Fruit fly (Drosophila melanogaster) whole organism, wandering third instar larva: ENCODE results near the gene CG15170.

Experiments
- Myc ChIP-seq: fragments of >200 bp; optimal IDR thresholded peaks from 2 replicates; lab custom pipeline; 2017
- OdsH ChIP-seq: fragments of 200-800 bp; sonication (Bioruptor generic); optimal IDR thresholded peaks from 2 replicates; lab custom pipeline; 2016; ENCODE audit warnings: missing biosample characterization, mild to moderate bottlenecking, missing genetic modification characterization
- dmrt93B ChIP-seq: fragments of 200-800 bp; sonication (Bioruptor generic); optimal IDR thresholded peaks from 2 replicates; lab custom pipeline; 2018; ENCODE audit warnings: missing biosample characterization, mild to moderate bottlenecking, missing genetic modification characterization
- dsf ChIP-seq: sonication (Bioruptor generic); optimal IDR thresholded peaks from 2 replicates; lab custom pipeline; 2016; ENCODE audit warnings: missing biosample characterization, missing genetic modification characterization, borderline replicate concordance
- h ChIP-seq: fragments of 200-800 bp; sonication (Bioruptor generic); optimal IDR thresholded peaks from 3 replicates; lab custom pipeline; 2016; ENCODE audit warnings: missing biosample characterization, mild to moderate bottlenecking, missing genetic modification characterization
- psq ChIP-seq: fragments of 200-800 bp; sonication (Bioruptor generic); optimal IDR thresholded peaks from 3 replicates; lab custom pipeline; 2017; ENCODE audit warnings: missing biosample characterization, mild to moderate bottlenecking, missing genetic modification characterization, moderate library complexity
- sage ChIP-seq: fragments of 200-800 bp; sonication (Bioruptor generic); optimal IDR thresholded peaks from 2 replicates; lab custom pipeline; 2016; ENCODE audit warnings: missing biosample characterization, mild to moderate bottlenecking, missing genetic modification characterization
- sv ChIP-seq: fragments of 200-800 bp; sonication (Bioruptor generic); optimal IDR thresholded peaks from 3 replicates; lab custom pipeline; 2016; ENCODE audit warnings: missing biosample characterization, missing genetic modification characterization

DNA sequence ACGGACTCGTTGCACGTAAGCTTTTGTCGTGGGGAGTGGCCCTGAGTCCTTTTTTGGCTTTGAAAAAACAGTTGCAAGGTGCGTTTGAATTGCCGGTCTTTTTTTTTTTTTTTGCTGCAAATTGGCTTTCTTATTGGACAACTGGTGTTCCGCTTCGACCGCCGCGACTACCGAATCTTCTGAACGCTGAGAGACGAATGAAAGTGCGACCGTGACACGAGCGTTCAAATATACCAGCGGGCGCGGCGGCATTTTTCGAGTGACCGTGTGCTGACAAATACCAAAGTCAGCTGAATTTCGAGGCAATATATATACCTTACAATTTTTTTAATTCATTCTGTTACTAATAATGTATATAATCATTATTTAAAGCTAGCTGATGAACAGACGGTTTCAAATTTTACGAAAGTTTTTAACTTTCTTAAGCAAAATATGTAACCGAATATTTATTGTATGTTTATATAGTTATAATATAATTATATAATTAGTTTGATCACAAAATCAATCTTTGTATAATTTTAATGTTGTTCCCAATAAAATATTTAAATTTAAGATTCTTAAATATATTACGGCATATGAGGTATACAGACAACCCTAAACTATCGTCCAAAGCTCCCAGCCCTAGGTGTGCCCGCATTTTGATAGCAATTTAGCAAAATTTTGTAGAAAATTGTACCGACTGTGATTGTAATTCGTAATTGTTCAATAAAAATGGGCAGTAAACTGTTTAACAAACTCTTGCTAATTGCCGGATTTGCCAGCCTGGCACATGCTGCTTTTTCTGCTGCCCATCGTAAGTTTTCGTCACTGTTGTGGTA lies 2.7 kb downstream of the CG15170 start, which contains the start of the genes Swip-1 and EMC5:
- peak; percentile 43 for TF ChIP-seq h (GFP tag; lab: Kevin White, UChicago)
- no peak for TF ChIP-seq sage (GFP tag; lab: Kevin White, UChicago)
- no peak for TF ChIP-seq Myc (lab: Kevin White, UChicago)
- TF ChIP-seq OdsH (GFP tag; lab: Kevin White, UChicago): peak; percentile 42
- TF ChIP-seq dsf (GFP tag; lab: Kevin White, UChicago): no peak
- peak; percentile 47 for TF ChIP-seq psq (GFP tag; lab: Kevin White, UChicago)
- peak; percentile 43 for TF ChIP-seq dmrt93B (GFP tag; lab: Kevin White, UChicago)
- no peak for TF ChIP-seq sv
